Worm (Caenorhabditis elegans) whole organism, L3 larva: Measurements from ENCODE around the gene R07H5.9.
"Not testable (repeated sequence)": the region's sequence is repeated elsewhere in the genome, so short reads cannot be mapped to it uniquely, and the experiment has no call there.

Experiments used
- aly-2 ChIP-seq: fragments of 150-350 bp; optimal IDR thresholded peaks from 2 replicates; lab custom pipeline; 2014; ENCODE audit warnings: missing biosample characterization, missing genetic modification characterization
- ama-1 ChIP-seq: fragments of 150-350 bp; optimal IDR thresholded peaks from 2 replicates; lab custom pipeline; 2018
- ceh-16 ChIP-seq: sonication (generic microtip); optimal IDR thresholded peaks from 2 replicates; lab custom pipeline; 2017; ENCODE audit warnings: missing biosample characterization, missing genetic modification characterization
- ceh-28 ChIP-seq: fragments of 150-350 bp; optimal IDR thresholded peaks from 2 replicates; lab custom pipeline; 2014; ENCODE audit warnings: missing biosample characterization, missing genetic modification reagents, missing genetic modification characterization
- ceh-82 ChIP-seq: fragments of 150-350 bp; optimal IDR thresholded peaks from 2 replicates; lab custom pipeline; 2014; ENCODE audit warnings: missing biosample characterization, missing genetic modification characterization
- ceh-9 ChIP-seq: sonication (generic microtip); optimal IDR thresholded peaks from 2 replicates; lab custom pipeline; 2018; ENCODE audit warnings: missing biosample characterization, missing genetic modification characterization
- daf-12 ChIP-seq: fragments of 150-350 bp; optimal IDR thresholded peaks from 2 replicates; lab custom pipeline; 2014; ENCODE audit warnings: missing biosample characterization, missing genetic modification reagents, missing genetic modification characterization
- egl-27 ChIP-seq: sonication (generic microtip); optimal IDR thresholded peaks from 4 replicates; lab custom pipeline; 2017; ENCODE audit warnings: missing biosample characterization, missing genetic modification reagents, missing genetic modification characterization
- elt-1 ChIP-seq: fragments of 150-350 bp; optimal IDR thresholded peaks from 2 replicates; lab custom pipeline; 2014; ENCODE audit warnings: missing biosample characterization, missing genetic modification characterization
- elt-2 ChIP-seq: sonication (generic microtip); optimal IDR thresholded peaks from 2 replicates; lab custom pipeline; 2016; ENCODE audit warnings: missing genetic modification reagents, mild to moderate bottlenecking, missing genetic modification characterization, missing compliant biosample characterization
- eor-1 ChIP-seq, 2 experiments: fragments of 150-350 bp; optimal IDR thresholded peaks; 2 replicates each; lab custom pipeline; 2014 to 2018; ENCODE audit warnings: missing biosample characterization in 2 of 2, missing genetic modification characterization in 2 of 2
- fkh-10 ChIP-seq: sonication (generic microtip); optimal IDR thresholded peaks from 2 replicates; lab custom pipeline; 2017; ENCODE audit warnings: missing biosample characterization, missing genetic modification reagents, missing genetic modification characterization
- fkh-2 ChIP-seq: fragments of 150-350 bp; optimal IDR thresholded peaks from 2 replicates; lab custom pipeline; 2014; ENCODE audit warnings: missing biosample characterization, missing genetic modification reagents, missing genetic modification characterization
- lin-15B ChIP-seq: fragments of 150-350 bp; optimal IDR thresholded peaks from 2 replicates; lab custom pipeline; 2014; ENCODE audit warnings: missing biosample characterization, missing genetic modification characterization
- lin-39 ChIP-seq: fragments of 150-350 bp; optimal IDR thresholded peaks from 2 replicates; lab custom pipeline; 2018; ENCODE audit warnings: missing biosample characterization, missing genetic modification reagents, missing genetic modification characterization
- lsy-12 ChIP-seq: sonication (generic microtip); optimal IDR thresholded peaks from 2 replicates; lab custom pipeline; 2016; ENCODE audit warnings: mild to moderate bottlenecking, missing genetic modification characterization, missing compliant biosample characterization
- nfya-1 ChIP-seq: sonication (generic microtip); optimal IDR thresholded peaks from 2 replicates; lab custom pipeline; 2017; ENCODE audit warnings: missing genetic modification characterization, mild to moderate bottlenecking, missing compliant biosample characterization, antibody characterized with exemption, moderate library complexity; ENCODE audit not compliant: insufficient read depth
- nhr-12 ChIP-seq: fragments of 150-350 bp; optimal IDR thresholded peaks from 2 replicates; lab custom pipeline; 2014; ENCODE audit warnings: missing biosample characterization, missing genetic modification characterization
- nhr-23 ChIP-seq: fragments of 150-350 bp; optimal IDR thresholded peaks from 2 replicates; lab custom pipeline; 2014; ENCODE audit warnings: missing biosample characterization, missing genetic modification reagents, missing genetic modification characterization
- nhr-237 ChIP-seq: fragments of 150-350 bp; optimal IDR thresholded peaks from 2 replicates; lab custom pipeline; 2014; ENCODE audit warnings: missing biosample characterization, missing genetic modification characterization
- nhr-25 ChIP-seq: sonication (generic microtip); optimal IDR thresholded peaks from 2 replicates; lab custom pipeline; 2017; ENCODE audit warnings: missing biosample characterization, missing genetic modification characterization
- nhr-43 ChIP-seq: sonication (generic microtip); optimal IDR thresholded peaks from 2 replicates; lab custom pipeline; 2016; ENCODE audit warnings: mild to moderate bottlenecking, missing genetic modification characterization, missing compliant biosample characterization; ENCODE audit not compliant: poor library complexity, severe bottlenecking
- nhr-77 ChIP-seq: fragments of 150-350 bp; optimal IDR thresholded peaks from 2 replicates; lab custom pipeline; 2014; ENCODE audit warnings: missing biosample characterization, missing genetic modification characterization
- pqm-1 ChIP-seq: fragments of 150-350 bp; optimal IDR thresholded peaks from 2 replicates; lab custom pipeline; 2017; ENCODE audit warnings: missing biosample characterization, missing genetic modification characterization, inconsistent platforms
- sea-2 ChIP-seq: fragments of 150-350 bp; sonication (generic microtip); optimal IDR thresholded peaks from 4 replicates; lab custom pipeline; 2014; ENCODE audit warnings: missing biosample characterization, missing genetic modification reagents, missing genetic modification characterization
- skn-1 ChIP-seq: fragments of 150-350 bp; optimal IDR thresholded peaks from 2 replicates; lab custom pipeline; 2014; ENCODE audit warnings: missing biosample characterization, missing genetic modification characterization
- snpc-4 ChIP-seq: fragments of 150-350 bp; optimal IDR thresholded peaks from 2 replicates; lab custom pipeline; 2014; ENCODE audit warnings: missing biosample characterization, missing genetic modification characterization
- tbx-2 ChIP-seq: sonication (generic microtip); optimal IDR thresholded peaks from 2 replicates; lab custom pipeline; 2016; ENCODE audit warnings: mild to moderate bottlenecking, missing genetic modification characterization, missing compliant biosample characterization
- unc-62 ChIP-seq: fragments of 150-350 bp; sonication (generic microtip); optimal IDR thresholded peaks from 4 replicates; lab custom pipeline; 2014; ENCODE audit warnings: missing biosample characterization, missing genetic modification reagents, missing genetic modification characterization
- zag-1 ChIP-seq: fragments of 150-350 bp; optimal IDR thresholded peaks from 2 replicates; lab custom pipeline; 2014; ENCODE audit warnings: missing biosample characterization, missing genetic modification characterization
- ztf-11 ChIP-seq: fragments of 150-350 bp; optimal IDR thresholded peaks from 2 replicates; lab custom pipeline; 2014; ENCODE audit warnings: missing biosample characterization, missing genetic modification characterization

The R07H5.9 gene

DNA sequence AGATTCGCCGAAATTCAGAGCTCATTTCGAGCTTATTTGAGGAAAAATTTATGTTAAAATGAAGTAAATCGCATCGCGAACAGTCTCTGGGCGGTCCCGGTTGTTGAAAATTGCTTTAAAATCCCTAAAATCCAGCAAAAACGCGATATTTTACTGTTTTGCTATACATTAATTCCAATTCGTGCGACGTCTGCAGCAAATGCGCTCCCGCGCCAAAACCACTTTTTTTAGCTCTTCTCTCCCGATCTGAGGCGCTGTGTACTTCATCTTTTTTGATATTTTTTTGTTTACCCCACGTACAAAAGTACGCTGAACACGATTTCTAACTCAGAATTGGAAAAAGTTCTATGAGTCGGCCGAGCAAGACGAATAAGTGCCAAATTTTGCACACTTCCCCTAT lies 8.3 kb upstream of the R07H5.9 start, which contains the start of gene R07H5.16:
Gene R07H5.16, plus strand, starts transcription at position 348 of the 400 bp plus-strand sequence.
- TF ChIP-seq nhr-237, zag-1, fkh-2 (tag; lab: Kevin White, UChicago): not testable (repeated sequence)

DNA sequence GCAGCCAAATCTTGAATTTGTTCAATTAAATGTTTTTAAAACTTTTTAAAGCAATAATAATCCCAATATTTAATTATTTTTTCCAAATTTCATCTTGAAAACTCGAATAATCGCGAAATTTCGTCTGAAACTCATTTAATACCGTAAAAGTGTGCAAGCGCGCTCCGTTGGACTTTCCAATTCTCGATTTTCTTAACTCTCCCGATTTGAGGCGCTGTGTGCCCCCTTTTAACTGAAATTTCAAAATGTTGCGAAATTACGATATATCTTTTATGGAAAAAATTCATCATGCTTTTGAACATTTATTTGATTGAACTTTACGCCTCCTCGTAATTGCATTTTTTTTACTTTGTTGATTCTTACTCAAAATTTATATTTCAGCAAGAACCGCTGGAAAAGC lies 4.9 kb upstream of the R07H5.9 start, which contains the start of gene R07H5.11:
Gene R07H5.11, plus strand, starts transcription at position 380 of the 400 bp plus-strand sequence.
- not testable (repeated sequence) for TF ChIP-seq ztf-11; lin-39 (tag; lab: Kevin White, UChicago); lin-15B (tag; lab: Kevin White, UChicago)

DNA sequence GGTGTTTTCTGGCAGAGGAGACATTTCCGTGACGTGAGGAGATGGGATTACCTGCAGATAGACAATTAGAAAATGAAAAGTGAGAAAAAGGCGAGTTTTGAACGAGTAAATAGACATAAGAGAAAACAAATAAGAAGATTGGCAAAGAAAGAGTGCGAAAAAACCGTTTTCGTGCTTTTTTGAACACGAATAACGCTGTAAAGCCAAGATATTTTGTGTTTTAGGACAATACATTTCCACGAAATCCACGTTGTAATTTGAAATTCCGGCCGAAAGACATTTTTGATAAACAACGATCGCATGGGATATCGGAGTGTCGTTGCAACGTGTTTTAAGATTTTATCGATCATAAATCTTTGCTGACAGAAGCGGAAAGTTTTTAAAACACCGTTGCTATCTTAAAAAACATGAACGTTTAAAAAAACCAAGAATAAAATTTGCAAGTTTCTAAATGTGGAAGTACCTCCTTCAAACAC lies 3.5 kb downstream of the R07H5.9 start, which contains the start of gene adk-1:
Gene adk-1, minus strand, starts transcription at position 51 of the 476 bp plus-strand sequence.
- TF ChIP-seq nfya-1 (tag; lab: Kevin White, UChicago) (peak; percentile 21), pqm-1 (tag; lab: Kevin White, UChicago) (no peak), lin-15B (tag; lab: Kevin White, UChicago) (peak; percentile 44)

DNA sequence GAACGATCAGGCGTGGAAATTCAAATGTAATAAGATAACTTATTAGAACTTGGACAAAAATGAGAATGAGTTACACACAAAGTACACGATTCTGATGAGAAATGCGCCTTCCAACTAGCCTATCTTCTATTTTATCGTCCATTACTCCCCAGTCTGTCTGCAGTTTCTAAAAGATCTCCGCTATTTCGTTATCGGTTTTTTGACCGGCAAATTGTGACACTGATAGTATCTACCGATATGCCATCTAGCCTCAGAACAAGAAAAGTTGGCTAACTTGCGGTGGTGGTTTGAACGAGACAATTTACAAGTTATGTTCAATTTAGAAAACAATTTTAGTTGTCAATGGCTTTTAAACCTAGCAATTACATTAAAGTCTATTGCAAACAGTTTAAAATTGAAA lies 4.3 kb downstream of the R07H5.9 start:
- peak; percentile 54 for TF ChIP-seq nhr-25
- TF ChIP-seq unc-62 (GFP tag; lab: Kevin White, UChicago), result peak; percentile 25
- no peak for TF ChIP-seq fkh-2 (tag; lab: Kevin White, UChicago)
- peak; percentile 86 for TF ChIP-seq elt-2 (tag; lab: Kevin White, UChicago)
- peak; percentile 18 for TF ChIP-seq pqm-1 (tag; lab: Kevin White, UChicago)
- peak; percentile 15 for TF ChIP-seq nhr-23 (tag; lab: Kevin White, UChicago)
- no peak for TF ChIP-seq ceh-9 (tag; lab: Kevin White, UChicago)
- no peak for TF ChIP-seq aly-2 (tag; lab: Kevin White, UChicago)
- TF ChIP-seq sea-2 (GFP tag; lab: Kevin White, UChicago), result no peak
- peak; percentile 96 for TF ChIP-seq elt-1
- peak; percentile 29 for TF ChIP-seq ceh-28 (tag; lab: Kevin White, UChicago)

DNA sequence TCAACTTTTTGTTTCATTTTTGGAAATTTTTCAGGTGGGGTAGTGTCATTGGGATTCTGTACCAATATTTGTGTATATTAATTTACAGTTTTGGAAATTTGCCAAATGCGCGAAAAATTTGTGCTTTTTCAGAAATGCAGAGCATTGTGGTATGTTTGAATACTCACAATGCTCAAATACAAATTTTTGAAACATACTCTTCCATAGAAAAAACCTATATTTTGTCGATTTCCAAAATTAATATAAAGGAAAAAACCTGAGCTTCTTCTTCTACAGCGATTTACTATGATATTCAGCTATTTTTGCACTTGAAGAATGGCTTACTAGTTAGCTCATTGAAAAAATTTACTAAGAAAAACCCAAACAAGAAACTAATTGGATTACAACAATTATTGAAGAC lies 5.7 kb downstream of the R07H5.9 start:
- TF ChIP-seq ceh-16 (no peak), ceh-28 (tag; lab: Kevin White, UChicago) (no peak), ama-1 (lab: Kevin White, UChicago) (no peak), fkh-2 (tag; lab: Kevin White, UChicago) (no peak), daf-12 (tag; lab: Kevin White, UChicago) (no peak), ceh-9 (tag; lab: Kevin White, UChicago) (no peak), eor-1 (tag; optimal IDR thresholded peaks at IDR 0.05; lab: Kevin White, UChicago) (no peak)

DNA sequence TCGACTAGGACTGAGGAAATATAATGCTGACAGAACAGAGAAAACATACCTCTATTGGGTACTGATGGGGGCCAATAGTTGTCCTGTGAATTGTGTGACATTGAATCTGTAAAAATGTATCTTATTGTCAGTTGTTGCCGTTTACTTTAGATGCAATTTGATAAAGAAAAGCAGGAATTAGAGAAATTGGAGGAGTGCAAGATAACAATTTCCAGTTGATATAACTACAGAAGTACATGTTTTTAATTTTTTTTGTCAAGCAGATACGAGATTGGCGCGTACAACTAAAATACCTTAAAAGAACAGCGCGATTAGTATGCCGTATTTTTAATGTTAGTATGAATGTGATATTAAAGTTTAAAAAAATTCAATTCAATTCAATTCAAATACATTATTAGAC lies 10.8 kb downstream of the R07H5.9 start, which contains the start of gene zip-6:
Gene zip-6, minus strand, starts transcription at position 101 of the 400 bp plus-strand sequence.
- TF ChIP-seq pqm-1 (tag; lab: Kevin White, UChicago) (no peak), elt-1 (no peak), fkh-10 (GFP tag; lab: Kevin White, UChicago) (no peak), eor-1 (tag; optimal IDR thresholded peaks at IDR 0.05; lab: Kevin White, UChicago) (no peak), sea-2 (GFP tag; lab: Kevin White, UChicago) (no peak), fkh-2 (tag; lab: Kevin White, UChicago) (no peak), ceh-82 (tag; lab: Kevin White, UChicago) (no peak), lsy-12 (tag; lab: Kevin White, UChicago) (no peak), skn-1 (tag; lab: Kevin White, UChicago) (no peak), elt-2 (tag; lab: Kevin White, UChicago) (no peak), nhr-77 (tag; lab: Kevin White, UChicago) (no peak), ceh-28 (tag; lab: Kevin White, UChicago) (no peak), ama-1 (lab: Kevin White, UChicago) (no peak), nhr-12 (no peak), nhr-43 (tag; lab: Kevin White, UChicago) (no peak), snpc-4 (no peak), egl-27 (tag; lab: Kevin White, UChicago) (no peak), tbx-2 (tag; lab: Kevin White, UChicago) (no peak)
- TF ChIP-seq, all 47 proteins: peak for 0
